Comparison of ENCODE assay signal across 2 worm cellular contexts in the genomic region with DNA sequence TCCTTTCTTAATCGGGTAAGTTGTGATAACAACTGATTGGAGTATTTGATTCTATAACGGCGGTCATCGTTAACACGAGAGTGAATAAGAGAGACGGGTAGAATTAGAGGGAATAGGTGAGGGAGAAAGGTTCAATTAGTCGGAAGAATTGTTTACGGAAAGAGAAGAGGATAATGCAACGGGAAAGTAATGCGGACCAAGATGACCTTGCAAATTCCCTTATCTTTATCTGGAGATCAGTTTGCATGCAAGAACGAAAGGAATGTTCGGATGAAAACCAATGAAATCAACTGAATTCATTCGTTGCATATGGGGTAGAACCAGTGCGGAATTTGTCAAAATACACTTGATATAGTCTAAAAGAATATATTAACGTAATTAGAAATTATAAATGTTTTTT.
TF ChIP-seq lines count a peak whose summit lies in the region.

No protein-coding gene starts in this region.

TF ChIP-seq in whole organism, L1 larva, 84 proteins besides CTCF, POLR2A, EP300 and RAD21:
- peak; percentile 53 for TF ChIP-seq lin-14 (GFP tag; optimal IDR thresholded peaks at IDR 0.05; lab: Kevin White, UChicago)
- no peak for TF ChIP-seq egl-27 (tag; optimal IDR thresholded peaks at IDR 0.05; lab: Kevin White, UChicago)
- no peak for TF ChIP-seq mdl-1 (tag; optimal IDR thresholded peaks at IDR 0.05; lab: Kevin White, UChicago)
- peak; percentile 2 for TF ChIP-seq nhr-85 (tag; lab: Kevin White, UChicago)
- TF ChIP-seq unc-30 (tag; optimal IDR thresholded peaks at IDR 0.05; lab: Kevin White, UChicago) = no peak
- TF ChIP-seq ets-5 (GFP tag; IDR thresholded peaks at IDR 0.05; lab: Robert Waterston, UW) = no peak

TF ChIP-seq in whole organism, mixed stage, embryonic, 35 proteins besides CTCF, POLR2A, EP300 and RAD21:
- TF ChIP-seq nhr-76 (tag; optimal IDR thresholded peaks at IDR 0.05; lab: Kevin White, UChicago) (no peak), elt-1 (tag; optimal IDR thresholded peaks at IDR 0.05; lab: Kevin White, UChicago; ENCODE audit: borderline replicate concordance, insufficient read depth) (peak; percentile 79)
